Worm (Caenorhabditis elegans) whole organism, L3 larva: ENCODE data around the gene oac-22.

Source experiments
- aly-2 ChIP-seq: fragments of 150-350 bp; optimal IDR thresholded peaks from 2 replicates; lab custom pipeline; 2014; ENCODE audit warnings: missing biosample characterization, missing genetic modification characterization
- ama-1 ChIP-seq: fragments of 150-350 bp; optimal IDR thresholded peaks from 2 replicates; lab custom pipeline; 2018
- ceh-82 ChIP-seq: fragments of 150-350 bp; optimal IDR thresholded peaks from 2 replicates; lab custom pipeline; 2014; ENCODE audit warnings: missing biosample characterization, missing genetic modification characterization
- fkh-10 ChIP-seq: sonication (generic microtip); optimal IDR thresholded peaks from 2 replicates; lab custom pipeline; 2017; ENCODE audit warnings: missing biosample characterization, missing genetic modification reagents, missing genetic modification characterization
- fos-1 ChIP-seq: fragments of 150-350 bp; optimal IDR thresholded peaks from 2 replicates; lab custom pipeline; 2014; ENCODE audit warnings: missing biosample characterization, missing genetic modification characterization
- jun-1 ChIP-seq: fragments of 150-350 bp; optimal IDR thresholded peaks from 2 replicates; lab custom pipeline; 2014; ENCODE audit warnings: missing biosample characterization, missing genetic modification reagents, missing genetic modification characterization
- lin-39 ChIP-seq: fragments of 150-350 bp; optimal IDR thresholded peaks from 2 replicates; lab custom pipeline; 2018; ENCODE audit warnings: missing biosample characterization, missing genetic modification reagents, missing genetic modification characterization
- mdl-1 ChIP-seq: fragments of 150-350 bp; optimal IDR thresholded peaks from 2 replicates; lab custom pipeline; 2014; ENCODE audit warnings: missing biosample characterization, missing genetic modification characterization
- nhr-12 ChIP-seq: fragments of 150-350 bp; optimal IDR thresholded peaks from 2 replicates; lab custom pipeline; 2014; ENCODE audit warnings: missing biosample characterization, missing genetic modification characterization
- pqm-1 ChIP-seq: fragments of 150-350 bp; optimal IDR thresholded peaks from 2 replicates; lab custom pipeline; 2017; ENCODE audit warnings: missing biosample characterization, missing genetic modification characterization, inconsistent platforms
- snpc-4 ChIP-seq: fragments of 150-350 bp; optimal IDR thresholded peaks from 2 replicates; lab custom pipeline; 2014; ENCODE audit warnings: missing biosample characterization, missing genetic modification characterization

DNA sequence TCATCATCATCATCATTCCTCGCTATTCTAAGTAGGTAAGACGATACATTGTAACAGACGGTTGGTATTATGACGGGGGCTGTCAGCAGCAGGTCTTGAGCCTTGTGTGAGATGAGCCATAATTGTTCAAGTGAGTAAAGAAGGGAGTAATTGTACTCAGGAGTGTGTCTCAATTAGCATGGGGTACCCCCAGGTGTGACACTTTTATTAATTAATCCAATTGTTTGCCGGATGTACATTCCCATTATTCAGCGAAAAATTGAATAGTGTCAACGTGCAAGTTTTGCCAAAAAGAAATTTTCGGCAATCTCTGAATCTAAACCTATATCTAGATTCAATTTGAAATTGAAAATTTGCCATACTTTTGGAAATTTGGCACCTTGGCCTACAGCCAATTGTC lies 36.5 kb upstream of the oac-22 start:
- TF ChIP-seq pqm-1 (tag; lab: Kevin White, UChicago), result no peak
- TF ChIP-seq lin-39 (tag; lab: Kevin White, UChicago), result no peak
- TF ChIP-seq nhr-12 (tag; lab: Kevin White, UChicago), result no peak
- TF ChIP-seq jun-1, result no peak
- TF ChIP-seq ceh-82 (tag; lab: Kevin White, UChicago), result no peak
- TF ChIP-seq snpc-4 (tag; lab: Kevin White, UChicago), result no peak
- TF ChIP-seq mdl-1 (tag; lab: Kevin White, UChicago), result no peak
- no peak for TF ChIP-seq ama-1 (lab: Kevin White, UChicago)
- TF ChIP-seq fos-1, result no peak
- no peak for TF ChIP-seq aly-2 (tag; lab: Kevin White, UChicago)
- no peak for TF ChIP-seq fkh-10 (GFP tag; lab: Kevin White, UChicago)
